Worm (Caenorhabditis elegans): ENCODE results near the gene lgc-4.

ce11 chrX:9232037-9232436 is 10.0 kb downstream of the lgc-4 start, which contains the start of gene vav-1:
- TF ChIP-seq med-1 (GFP tag; optimal IDR thresholded peaks at IDR 0.05; ENCODE audit: insufficient read depth), result no peak
- no peak for TF ChIP-seq flt-1 (GFP tag; IDR thresholded peaks at IDR 0.05)
- TF ChIP-seq T22C8.4 (GFP tag; IDR thresholded peaks at IDR 0.05), result no peak
- TF ChIP-seq ztf-29 (GFP tag; IDR thresholded peaks at IDR 0.05), result no peak
- TF ChIP-seq klf-2 (GFP tag; conservative IDR thresholded peaks at IDR 0.05), result no peak

All from whole organism, midembryonic.